Worm (Caenorhabditis elegans) whole organism, young adult: ENCODE measurements around the gene C04B4.1.

Experiments
- B0261.1 ChIP-seq: sonication (generic microtip); optimal IDR thresholded peaks from 2 replicates; lab custom pipeline; 2016; ENCODE audit warnings: mild to moderate bottlenecking, missing genetic modification characterization, moderate library complexity, missing compliant biosample characterization
- C06A6.2 ChIP-seq: fragments of 200-800 bp; sonication (Bioruptor generic); conservative IDR thresholded peaks from 2 replicates; pipeline ENCODE4 v1.3.6; 2022; ENCODE audit warnings: missing genetic modification characterization, missing compliant biosample characterization
- F10E7.11 ChIP-seq: sonication (generic microtip); optimal IDR thresholded peaks from 2 replicates; lab custom pipeline; 2017; ENCODE audit warnings: mild to moderate bottlenecking, missing genetic modification characterization, moderate library complexity, missing compliant biosample characterization
- F23B12.7 ChIP-seq: sonication (generic microtip); optimal IDR thresholded peaks from 2 replicates; lab custom pipeline; 2017; ENCODE audit warnings: missing genetic modification characterization, mild to moderate bottlenecking, missing compliant biosample characterization, antibody characterized with exemption, moderate library complexity; ENCODE audit not compliant: insufficient read depth
- F33H1.4 ChIP-seq: fragments of 200-800 bp; sonication (Bioruptor generic); IDR thresholded peaks from 2 replicates; pipeline ENCODE4 v1.3.6; 2022; ENCODE audit warnings: missing genetic modification reagents, missing genetic modification characterization, missing compliant biosample characterization
- F49E8.2 ChIP-seq: sonication (generic microtip); optimal IDR thresholded peaks from 3 replicates; lab custom pipeline; 2017; ENCODE audit warnings: missing genetic modification characterization, mild to moderate bottlenecking, missing compliant biosample characterization, antibody characterized with exemption, moderate library complexity; ENCODE audit not compliant: insufficient read depth
- F57C9.4 ChIP-seq: sonication (generic microtip); optimal IDR thresholded peaks from 2 replicates; lab custom pipeline; 2017; ENCODE audit warnings: mild to moderate bottlenecking, missing genetic modification characterization, missing compliant biosample characterization
- T07F8.4 ChIP-seq: sonication (generic microtip); optimal IDR thresholded peaks from 2 replicates; lab custom pipeline; 2016; ENCODE audit warnings: mild to moderate bottlenecking, missing genetic modification characterization, moderate library complexity, missing compliant biosample characterization
- T26A5.8 ChIP-seq: sonication (generic microtip); optimal IDR thresholded peaks from 2 replicates; lab custom pipeline; 2016; ENCODE audit warnings: missing genetic modification characterization, missing compliant biosample characterization
- Y53G8AR.9 ChIP-seq: fragments of 200-800 bp; sonication (Bioruptor generic); conservative IDR thresholded peaks from 2 replicates; pipeline ENCODE4 v1.3.6; 2022; ENCODE audit warnings: missing genetic modification reagents, missing genetic modification characterization, missing compliant biosample characterization
- Y95B8A.8 ChIP-seq: fragments of 200-800 bp; sonication (Bioruptor generic); IDR thresholded peaks from 2 replicates; pipeline ENCODE4 v1.3.6; 2022; ENCODE audit warnings: missing genetic modification reagents, missing genetic modification characterization, missing compliant biosample characterization
- aptf-3 ChIP-seq: fragments of 200-800 bp; sonication (Bioruptor generic); IDR thresholded peaks from 2 replicates; pipeline ENCODE4 v1.3.6; 2022; ENCODE audit warnings: missing genetic modification characterization, missing compliant biosample characterization
- attf-6 ChIP-seq: fragments of 200-800 bp; sonication (Bioruptor generic); IDR thresholded peaks from 2 replicates; pipeline ENCODE4 v1.3.6; 2022; ENCODE audit warnings: missing genetic modification reagents, missing genetic modification characterization, missing compliant biosample characterization
- bed-2 ChIP-seq: fragments of 200-800 bp; sonication (Bioruptor generic); IDR thresholded peaks from 2 replicates; pipeline ENCODE4 v1.3.6; 2022; ENCODE audit warnings: missing genetic modification reagents, missing genetic modification characterization, missing compliant biosample characterization
- cebp-2 ChIP-seq: fragments of 200-800 bp; sonication (Bioruptor generic); IDR thresholded peaks from 2 replicates; pipeline ENCODE4 v1.3.6; 2022; ENCODE audit warnings: missing genetic modification characterization, missing compliant biosample characterization
- ceh-91 ChIP-seq: fragments of 200-800 bp; sonication (Bioruptor generic); IDR thresholded peaks from 2 replicates; pipeline ENCODE4 v1.3.6; 2022; ENCODE audit warnings: missing genetic modification reagents, missing genetic modification characterization, missing compliant biosample characterization
- die-1 ChIP-seq: sonication (generic microtip); optimal IDR thresholded peaks from 2 replicates; lab custom pipeline; 2016; ENCODE audit warnings: missing genotype, mild to moderate bottlenecking, missing genetic modification characterization, missing compliant biosample characterization
- him-1 ChIP-seq: sonication (generic microtip); optimal IDR thresholded peaks from 2 replicates; lab custom pipeline; 2016; ENCODE audit warnings: missing genotype, missing genetic modification reagents, missing genetic modification characterization, missing compliant biosample characterization
- hmg-1.2 ChIP-seq: fragments of 200-800 bp; sonication (Bioruptor generic); IDR thresholded peaks from 2 replicates; pipeline ENCODE4 v1.3.6; 2022; ENCODE audit warnings: missing genetic modification reagents, missing genetic modification characterization, missing compliant biosample characterization
- hsf-1 ChIP-seq: fragments of 200-800 bp; sonication (Bioruptor generic); IDR thresholded peaks from 2 replicates; pipeline ENCODE4 v1.3.6; 2022; ENCODE audit warnings: missing genetic modification reagents, missing genetic modification characterization, missing compliant biosample characterization
- lag-1 ChIP-seq: fragments of 200-800 bp; sonication (Bioruptor generic); IDR thresholded peaks from 2 replicates; pipeline ENCODE4 v1.3.6; 2022; ENCODE audit warnings: missing genetic modification reagents, missing genetic modification characterization, missing compliant biosample characterization
- lin-26 ChIP-seq: fragments of 200-800 bp; sonication (Bioruptor generic); IDR thresholded peaks from 2 replicates; pipeline ENCODE4 v1.3.6; 2022; ENCODE audit warnings: missing genetic modification reagents, missing genetic modification characterization, missing compliant biosample characterization
- nfya-2 ChIP-seq: fragments of 200-800 bp; sonication (Bioruptor generic); IDR thresholded peaks from 2 replicates; pipeline ENCODE4 v1.3.6; 2022; ENCODE audit warnings: missing genetic modification reagents, missing genetic modification characterization, missing compliant biosample characterization
- nhr-179 ChIP-seq: sonication (generic microtip); optimal IDR thresholded peaks from 2 replicates; lab custom pipeline; 2016; ENCODE audit warnings: mild to moderate bottlenecking, missing genetic modification characterization, missing compliant biosample characterization
- nhr-80 ChIP-seq: sonication (generic microtip); optimal IDR thresholded peaks from 2 replicates; lab custom pipeline; 2016; ENCODE audit warnings: missing genetic modification characterization, missing compliant biosample characterization
- nhr-90 ChIP-seq: sonication (generic microtip); optimal IDR thresholded peaks from 2 replicates; lab custom pipeline; 2016; ENCODE audit warnings: missing genotype, mild to moderate bottlenecking, missing genetic modification characterization, missing compliant biosample characterization
- pbrm-1 ChIP-seq: fragments of 200-800 bp; sonication (Bioruptor generic); IDR thresholded peaks from 2 replicates; pipeline ENCODE4 v1.3.6; 2022; ENCODE audit warnings: missing genetic modification reagents, missing genetic modification characterization, missing compliant biosample characterization
- sea-2 ChIP-seq: fragments of 200-800 bp; sonication (Bioruptor generic); IDR thresholded peaks from 2 replicates; pipeline ENCODE4 v1.3.6; 2022; ENCODE audit warnings: missing genetic modification characterization, missing compliant biosample characterization
- snpc-4 ChIP-seq, 5 experiments: fragments of 150-350 bp in 1 of 5; sonication (generic microtip) in 4 of 5; optimal IDR thresholded peaks; 2 replicates each; lab custom pipeline; 2014 to 2018; ENCODE audit warnings: missing genetic modification characterization in 5 of 5, missing biosample characterization in 3 of 5, antibody characterized with exemption in 2 of 5, mild to moderate bottlenecking in 2 of 5, missing compliant biosample characterization in 2 of 5, missing genotype in 2 of 5, moderate library complexity in 2 of 5, missing genetic modification reagents in 1 of 5
- somi-1 ChIP-seq: fragments of 200-800 bp; sonication (Bioruptor generic); optimal IDR thresholded peaks from 2 replicates; lab custom pipeline; 2018; ENCODE audit warnings: mild to moderate bottlenecking, missing genetic modification characterization, missing compliant biosample characterization
- tbp1 ChIP-seq: fragments of 200-800 bp; sonication (Bioruptor generic); optimal IDR thresholded peaks from 2 replicates; lab custom pipeline; 2018; ENCODE audit warnings: mild to moderate bottlenecking, missing genetic modification characterization, missing compliant biosample characterization
- xnd-1 ChIP-seq: sonication (generic microtip); optimal IDR thresholded peaks from 2 replicates; lab custom pipeline; 2016; ENCODE audit warnings: missing genotype, missing genetic modification reagents, missing genetic modification characterization, missing compliant biosample characterization
- zfh-2 ChIP-seq: fragments of 200-800 bp; sonication (Bioruptor generic); conservative IDR thresholded peaks from 2 replicates; pipeline ENCODE4 v1.3.6; 2022; ENCODE audit warnings: missing genetic modification reagents, missing genetic modification characterization, missing compliant biosample characterization
- ztf-28 ChIP-seq: fragments of 200-800 bp; sonication (Bioruptor generic); IDR thresholded peaks from 2 replicates; pipeline ENCODE4 v1.3.6; 2022; ENCODE audit warnings: missing genetic modification reagents, missing genetic modification characterization, missing compliant biosample characterization
- ztf-6 ChIP-seq: fragments of 200-800 bp; sonication (Bioruptor generic); IDR thresholded peaks from 2 replicates; pipeline ENCODE4 v1.3.6; 2022; ENCODE audit warnings: missing genetic modification reagents, missing genetic modification characterization, missing compliant biosample characterization

C04B4.1 gene

ce11 chrX:12241457-12241856, 39.1 kb upstream of the C04B4.1 start, which contains the start of gene cest-3:
Gene cest-3 (plus strand): TSS chrX:12241646.
- no peak for TF ChIP-seq die-1 (tag; lab: Kevin White, UChicago)
- TF ChIP-seq nhr-80 (tag; lab: Kevin White, UChicago), result peak; percentile 68
- no peak for TF ChIP-seq somi-1 (GFP tag; lab: Kevin White, UChicago)

DNA sequence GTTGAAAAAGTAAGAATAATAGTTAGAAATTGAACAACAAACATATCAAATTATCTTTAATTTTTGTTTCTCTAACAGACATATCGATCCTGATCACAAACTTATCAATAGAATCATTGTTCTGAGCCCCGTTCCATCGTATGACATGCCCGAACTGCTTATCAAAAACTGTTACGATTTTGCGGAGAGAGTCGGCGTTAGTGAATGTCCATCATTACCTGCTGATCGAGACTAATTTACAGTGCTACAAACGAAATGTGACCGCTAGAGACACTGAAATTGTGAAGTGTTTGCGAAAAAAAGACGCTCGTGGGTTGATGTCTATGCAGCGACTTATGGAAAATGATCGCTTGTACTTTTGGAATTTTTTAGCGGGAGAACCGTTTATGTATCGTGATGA, 37.7 kb upstream of the C04B4.1 start:
- TF ChIP-seq nhr-80 (tag; lab: Kevin White, UChicago), result peak; percentile 82
- TF ChIP-seq ztf-28, result no peak
- TF ChIP-seq, all 124 proteins: peak for 1

DNA sequence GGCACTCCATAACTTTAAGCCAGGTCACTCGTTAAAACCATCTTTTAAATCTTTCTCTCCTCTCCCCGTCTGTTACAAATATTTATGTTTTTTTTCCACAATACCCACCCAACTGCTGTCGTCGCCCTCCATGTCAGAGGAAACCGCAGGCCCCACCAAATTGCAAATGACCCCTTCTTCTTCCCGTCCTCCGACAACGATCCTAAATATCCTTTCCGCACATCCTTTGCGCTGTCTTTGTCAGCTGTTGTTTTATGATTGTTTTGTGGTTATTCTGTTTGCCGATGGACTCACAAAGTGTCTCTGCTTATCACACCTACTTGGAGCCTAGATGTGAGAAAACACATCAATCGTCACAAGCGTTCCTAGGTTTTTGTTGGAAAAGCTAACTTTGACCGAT, 32.4 kb upstream of the C04B4.1 start:
- TF ChIP-seq T26A5.8 (tag; lab: Kevin White, UChicago) (no peak), hmg-1.2 (GFP tag; lab: Robert Waterston, UW) (no peak), tbp1 (GFP tag; lab: Kevin White, UChicago) (no peak), xnd-1 (tag; lab: Kevin White, UChicago) (no peak), ztf-6 (GFP tag; lab: Robert Waterston, UW) (no peak), hsf-1 (GFP tag; lab: Robert Waterston, UW) (no peak), cebp-2 (no peak), F33H1.4 (GFP tag; lab: Robert Waterston, UW) (no peak), F23B12.7 (no peak), Y53G8AR.9 (GFP tag; lab: Robert Waterston, UW) (no peak)

- TF ChIP-seq C06A6.2 (GFP tag; lab: Robert Waterston, UW) (no peak), F10E7.11 (no peak), nhr-90 (tag; lab: Kevin White, UChicago) (no peak), him-1 (tag; lab: Kevin White, UChicago) (no peak), attf-6 (GFP tag; lab: Robert Waterston, UW) (no peak), aptf-3 (GFP tag; lab: Robert Waterston, UW) (no peak), pbrm-1 (GFP tag; lab: Robert Waterston, UW) (no peak), lag-1 (GFP tag; lab: Robert Waterston, UW) (no peak), lin-26 (GFP tag; lab: Robert Waterston, UW) (no peak), T07F8.4 (tag; lab: Kevin White, UChicago) (no peak), F49E8.2 (tag; lab: Kevin White, UChicago) (no peak), sea-2 (GFP tag; lab: Robert Waterston, UW) (no peak), nfya-2 (GFP tag; lab: Robert Waterston, UW) (no peak), snpc-4 (GFP tag; optimal IDR thresholded peaks at IDR 0.05; lab: Kevin White, UChicago) (no peak), snpc-4 (tag; optimal IDR thresholded peaks at IDR 0.05; lab: Kevin White, UChicago) (no peak), T26A5.8 (tag; lab: Kevin White, UChicago) (no peak), bed-2 (GFP tag; lab: Robert Waterston, UW) (no peak), Y95B8A.8 (GFP tag; lab: Robert Waterston, UW) (no peak), nhr-179 (tag; lab: Kevin White, UChicago) (no peak), ceh-91 (GFP tag; lab: Robert Waterston, UW) (no peak)
These were observed 28.4 kb upstream of the C04B4.1 start for ce11 chrX:12252189-12252588.

- no peak for TF ChIP-seq him-1 (tag; lab: Kevin White, UChicago)
- no peak for TF ChIP-seq B0261.1 (tag; lab: Kevin White, UChicago)
- no peak for TF ChIP-seq F57C9.4 (tag; lab: Kevin White, UChicago)
- peak; percentile 50 for TF ChIP-seq zfh-2 (GFP tag; lab: Robert Waterston, UW)
These were observed 24.0 kb upstream of the C04B4.1 start, which contains the start of gene E01G6.2 for ce11 chrX:12256594-12257048. Gene E01G6.2 (plus strand): TSS chrX:12256644.
